Worm (Caenorhabditis elegans): ENCODE data around the gene F53C3.11.

DNA sequence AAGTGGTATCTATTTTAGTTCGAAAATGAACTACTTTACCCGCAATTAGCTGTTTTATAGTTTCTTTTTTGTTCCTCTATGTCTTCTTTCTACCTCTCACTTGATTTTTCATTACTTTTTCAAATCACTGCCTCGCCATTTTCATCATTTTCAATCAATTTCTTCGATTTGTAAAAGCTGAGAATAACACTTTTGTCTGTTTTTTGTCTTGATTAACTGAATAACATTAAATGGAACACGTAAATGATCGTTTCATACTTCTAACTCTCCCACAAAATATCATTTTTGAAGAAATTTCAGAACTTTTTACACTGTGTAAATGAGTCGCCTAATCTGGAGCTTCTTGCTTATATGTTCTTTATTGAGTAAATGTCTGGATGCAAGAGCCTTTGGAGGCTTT is 5.4 kb downstream of the F53C3.11 start, which contains the start of gene F53C3.4:
- TF ChIP-seq W03F9.2 (tag; optimal IDR thresholded peaks at IDR 0.05) (no peak), him-1 (tag; optimal IDR thresholded peaks at IDR 0.05) (no peak)
